Worm (Caenorhabditis elegans): Measurements from ENCODE around the gene dnj-7.

dnj-7 gene

DNA sequence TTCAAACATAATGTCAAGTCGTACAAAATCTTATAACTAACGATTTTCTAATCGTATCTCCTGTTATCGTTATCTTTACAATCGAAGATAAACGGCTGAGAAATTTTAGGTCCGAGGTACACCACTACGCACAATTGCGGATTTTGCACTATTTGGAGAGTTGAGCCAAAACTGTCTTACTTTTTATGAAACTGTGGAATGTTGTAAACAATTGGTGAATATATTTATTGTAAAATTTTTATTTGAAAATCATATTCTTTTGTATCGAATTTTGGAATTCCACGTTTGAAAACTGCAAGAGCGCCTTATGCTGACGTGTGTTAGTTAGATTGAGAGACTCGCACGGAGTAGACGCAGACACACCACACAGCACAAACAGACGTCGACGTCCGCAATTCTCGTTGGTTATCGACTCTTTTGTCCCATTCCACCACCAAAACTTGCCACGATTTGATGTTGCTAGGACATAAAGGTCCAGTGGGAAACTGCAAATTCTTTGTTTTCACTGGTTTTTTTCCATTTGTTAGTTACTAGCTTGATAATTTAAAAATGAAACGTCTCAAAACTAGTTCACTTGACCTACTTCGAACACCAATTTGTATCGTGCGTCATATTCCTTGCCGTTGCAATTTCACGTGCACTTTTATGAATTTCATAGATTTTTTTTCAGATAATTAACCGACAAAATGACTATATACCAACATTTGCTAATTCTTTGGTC, at the start of gene dnj-7:
dnj-7 (plus strand) TSS at position 671 of the 721 bp plus-strand sequence.
- TF ChIP-seq cebp-1 (GFP tag; IDR thresholded peaks at IDR 0.05) (no peak), cebp-1 (tag; optimal IDR thresholded peaks at IDR 0.05) (no peak), madf-3 (GFP tag; IDR thresholded peaks at IDR 0.05) (no peak), nhr-80 (tag; optimal IDR thresholded peaks at IDR 0.05) (peak; percentile 55), F33H1.4 (GFP tag; IDR thresholded peaks at IDR 0.05) (no peak), bed-2 (GFP tag; IDR thresholded peaks at IDR 0.05) (no peak), ceh-58 (GFP tag; IDR thresholded peaks at IDR 0.05) (no peak), ceh-40 (GFP tag; IDR thresholded peaks at IDR 0.05) (no peak), ztf-26 (tag; optimal IDR thresholded peaks at IDR 0.05) (no peak), dpl-1 (GFP tag; optimal IDR thresholded peaks at IDR 0.05) (no peak), hmg-1.2 (GFP tag; IDR thresholded peaks at IDR 0.05) (peak; percentile 36; the same call in 1 of the 2 replicates), ama-1 (optimal IDR thresholded peaks at IDR 0.05) (no peak), ama-1 (GFP tag; optimal IDR thresholded peaks at IDR 0.05) (no peak), let-607 (tag; optimal IDR thresholded peaks at IDR 0.05) (peak; percentile 81 to 86), gei-17 (GFP tag; optimal IDR thresholded peaks at IDR 0.05) (no peak), attf-5 (GFP tag; optimal IDR thresholded peaks at IDR 0.05) (peak; percentile 49)

DNA sequence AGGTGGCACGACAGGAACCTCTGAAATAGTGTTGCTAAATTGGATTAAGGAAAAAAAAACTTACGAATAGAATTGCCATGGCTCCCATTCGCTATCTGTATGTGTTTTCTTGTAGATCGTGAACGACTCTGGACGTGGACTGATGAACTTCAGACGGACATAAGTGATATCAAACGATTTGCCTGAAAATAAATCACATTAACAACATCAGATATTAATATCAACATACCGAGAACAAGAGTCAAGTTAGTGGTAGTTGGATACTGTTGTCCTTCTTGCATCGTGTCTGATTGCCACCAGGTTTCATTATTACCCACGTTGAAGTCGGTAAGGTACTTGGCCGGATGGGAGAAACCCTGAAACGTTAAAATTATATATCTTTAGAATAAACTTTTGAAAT, 44.7 kb upstream of the dnj-7 start:
- no peak for TF ChIP-seq ets-4 (GFP tag; optimal IDR thresholded peaks at IDR 0.05)
- no peak for TF ChIP-seq Y67H2A.10 (GFP tag; conservative IDR thresholded peaks at IDR 0.05)
- no peak for TF ChIP-seq mcd-1 (GFP tag; IDR thresholded peaks at IDR 0.05)
- TF ChIP-seq hrde-1 (tag; optimal IDR thresholded peaks at IDR 0.05; ENCODE audit: borderline replicate concordance) = no peak
- no peak for TF ChIP-seq B0019.2 (GFP tag; conservative IDR thresholded peaks at IDR 0.05)

ce11 chrX:7151189-7151857, 43.0 kb upstream of the dnj-7 start, which contains the start of gene lam-2:
lam-2 (minus strand) TSS chrX:7151239.
- no peak for TF ChIP-seq lin-26 (GFP tag; IDR thresholded peaks at IDR 0.05)
- TF ChIP-seq rpc-1 (optimal IDR thresholded peaks at IDR 0.05) = no peak
- no peak for TF ChIP-seq rpc-1 (tag; optimal IDR thresholded peaks at IDR 0.05)
- TF ChIP-seq mes-4 (tag; optimal IDR thresholded peaks at IDR 0.05) = no peak
- TF ChIP-seq ama-1 (optimal IDR thresholded peaks at IDR 0.05) = no peak
- TF ChIP-seq ama-1 (GFP tag; optimal IDR thresholded peaks at IDR 0.05) = no peak
- no peak for TF ChIP-seq snpc-3.4 (tag; optimal IDR thresholded peaks at IDR 0.05)
- TF ChIP-seq ztf-3 (GFP tag; optimal IDR thresholded peaks at IDR 0.05) = no peak

DNA sequence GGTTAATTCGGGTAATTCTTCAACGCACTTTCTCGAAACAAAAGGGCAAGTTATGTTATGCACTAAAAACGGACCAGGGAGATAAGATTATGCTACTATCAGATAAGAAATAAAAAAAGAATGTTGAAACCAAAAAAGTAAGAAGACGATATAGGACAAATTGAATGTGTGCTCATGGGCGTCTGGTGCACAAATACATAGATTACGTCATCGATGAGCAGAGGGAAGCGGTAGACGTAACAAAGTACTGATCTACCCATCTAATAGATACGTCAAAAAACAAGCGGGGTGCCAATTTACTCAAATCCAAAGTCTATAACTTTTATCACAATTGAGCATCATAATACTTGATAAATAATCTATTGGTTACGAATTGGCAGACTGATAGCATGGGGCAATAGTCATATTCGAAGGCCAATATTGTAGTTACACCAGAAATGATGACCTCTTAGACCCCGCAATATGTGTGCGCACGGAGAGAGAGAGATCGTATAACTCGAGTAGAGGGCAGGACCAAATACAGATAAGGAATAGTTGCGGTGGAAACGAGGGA, 42.3 kb upstream of the dnj-7 start:
- TF ChIP-seq K11D2.4 (GFP tag; IDR thresholded peaks at IDR 0.05) (no peak), snpc-1.3 (tag; optimal IDR thresholded peaks at IDR 0.05; ENCODE audit: insufficient read depth) (no peak), snpc-1.1 (tag; optimal IDR thresholded peaks at IDR 0.05; ENCODE audit: insufficient read depth) (no peak), dpl-1 (GFP tag; optimal IDR thresholded peaks at IDR 0.05) (no peak), sea-2 (GFP tag; IDR thresholded peaks at IDR 0.05) (no peak), Y67H2A.10 (GFP tag; conservative IDR thresholded peaks at IDR 0.05) (no peak), ceh-27 (GFP tag; optimal IDR thresholded peaks at IDR 0.05) (no peak), F39B2.1 (GFP tag; IDR thresholded peaks at IDR 0.05) (no peak), F33H1.4 (GFP tag; IDR thresholded peaks at IDR 0.05) (no peak), aptf-3 (GFP tag; IDR thresholded peaks at IDR 0.05) (no peak)
